Worm (Caenorhabditis elegans): Measurements from ENCODE around the gene fah-1.

Gene fah-1

ce11 chrX:6458467-6458866 is 9.8 kb upstream of the fah-1 start:
- TF ChIP-seq cnd-1 (tag; optimal IDR thresholded peaks at IDR 0.05) = no peak
- TF ChIP-seq nhr-237 (tag; optimal IDR thresholded peaks at IDR 0.05) = no peak
- TF ChIP-seq mep-1 (tag; optimal IDR thresholded peaks at IDR 0.05) = no peak
- TF ChIP-seq zip-8 (tag; optimal IDR thresholded peaks at IDR 0.05) = no peak
- no peak for TF ChIP-seq sptf-1 (tag; optimal IDR thresholded peaks at IDR 0.05)
- TF ChIP-seq ces-1 (GFP tag; optimal IDR thresholded peaks at IDR 0.05) = no peak
- TF ChIP-seq lin-32 (GFP tag; optimal IDR thresholded peaks at IDR 0.05) = no peak
- TF ChIP-seq lin-13 (tag; optimal IDR thresholded peaks at IDR 0.05) = no peak
- TF ChIP-seq ham-2 (GFP tag; optimal IDR thresholded peaks at IDR 0.05) = no peak
- TF ChIP-seq mab-5 (tag; optimal IDR thresholded peaks at IDR 0.05) = no peak

- TF ChIP-seq unc-120 (tag; optimal IDR thresholded peaks at IDR 0.05; ENCODE audit: poor library complexity, severe bottlenecking) (no peak), nhr-28 (tag; optimal IDR thresholded peaks at IDR 0.05) (no peak), ceh-43 (GFP tag; optimal IDR thresholded peaks at IDR 0.05) (no peak), hlh-1 (tag; optimal IDR thresholded peaks at IDR 0.05) (no peak), lin-13 (tag; optimal IDR thresholded peaks at IDR 0.05) (no peak), blmp-1 (tag; optimal IDR thresholded peaks at IDR 0.05) (no peak), ceh-83 (GFP tag; optimal IDR thresholded peaks at IDR 0.05) (no peak), unc-62 (GFP tag; optimal IDR thresholded peaks at IDR 0.05) (no peak), ces-1 (GFP tag; optimal IDR thresholded peaks at IDR 0.05) (no peak), nhr-12 (tag; optimal IDR thresholded peaks at IDR 0.05) (no peak)
These were observed 9.3 kb upstream of the fah-1 start for ce11 chrX:6458001-6458400.

ce11 chrX:6456567-6456966 is 7.9 kb upstream of the fah-1 start, which contains the start of gene pept-1:
Gene pept-1 (plus strand): TSS chrX:6456872.
- TF ChIP-seq lin-32 (GFP tag; optimal IDR thresholded peaks at IDR 0.05) = no peak
- TF ChIP-seq elt-1 (tag; optimal IDR thresholded peaks at IDR 0.05; ENCODE audit: borderline replicate concordance, insufficient read depth) = no peak
- TF ChIP-seq tbx-8 (GFP tag; optimal IDR thresholded peaks at IDR 0.05) = no peak
- no peak for TF ChIP-seq unc-120 (tag; optimal IDR thresholded peaks at IDR 0.05; ENCODE audit: poor library complexity, severe bottlenecking)
- TF ChIP-seq lin-13 (tag; optimal IDR thresholded peaks at IDR 0.05) = no peak
- no peak for TF ChIP-seq zip-8 (tag; optimal IDR thresholded peaks at IDR 0.05)
- no peak for TF ChIP-seq ham-2 (GFP tag; optimal IDR thresholded peaks at IDR 0.05)
- TF ChIP-seq sem-2 (GFP tag; optimal IDR thresholded peaks at IDR 0.05) = no peak

ce11 chrX:6455157-6455556 is 6.4 kb upstream of the fah-1 start, which contains the start of gene nas-33:
Gene nas-33 (minus strand): TSS chrX:6455257.
- no peak for TF ChIP-seq lsy-2 (tag; optimal IDR thresholded peaks at IDR 0.05)
- TF ChIP-seq lin-13 (tag; optimal IDR thresholded peaks at IDR 0.05) = no peak
- TF ChIP-seq drap-1 (GFP tag; optimal IDR thresholded peaks at IDR 0.05) = no peak
- TF ChIP-seq unc-39 (tag; optimal IDR thresholded peaks at IDR 0.05) = no peak
- no peak for TF ChIP-seq mls-2 (tag; optimal IDR thresholded peaks at IDR 0.05)
- no peak for TF ChIP-seq mab-5 (tag; optimal IDR thresholded peaks at IDR 0.05)
- TF ChIP-seq ceh-83 (GFP tag; optimal IDR thresholded peaks at IDR 0.05) = no peak
- no peak for TF ChIP-seq cnd-1 (tag; optimal IDR thresholded peaks at IDR 0.05)
- TF ChIP-seq elt-3 (tag; optimal IDR thresholded peaks at IDR 0.05) = no peak
- TF ChIP-seq nhr-12 (tag; optimal IDR thresholded peaks at IDR 0.05) = no peak
- TF ChIP-seq elt-1 (tag; optimal IDR thresholded peaks at IDR 0.05; ENCODE audit: borderline replicate concordance, insufficient read depth) = no peak
- no peak for TF ChIP-seq nhr-76 (tag; optimal IDR thresholded peaks at IDR 0.05)
- no peak for TF ChIP-seq ceh-39 (tag; optimal IDR thresholded peaks at IDR 0.05)

- TF ChIP-seq ceh-43 (GFP tag; optimal IDR thresholded peaks at IDR 0.05) = no peak
- TF ChIP-seq ztf-11 (tag; optimal IDR thresholded peaks at IDR 0.05) = no peak
- no peak for TF ChIP-seq nhr-12 (tag; optimal IDR thresholded peaks at IDR 0.05)
- no peak for TF ChIP-seq bed-3 (GFP tag; optimal IDR thresholded peaks at IDR 0.05)
- no peak for TF ChIP-seq unc-39 (tag; optimal IDR thresholded peaks at IDR 0.05)
- no peak for TF ChIP-seq flh-1 (GFP tag; optimal IDR thresholded peaks at IDR 0.05)
- TF ChIP-seq elt-3 (tag; optimal IDR thresholded peaks at IDR 0.05) = no peak
- no peak for TF ChIP-seq zip-8 (tag; optimal IDR thresholded peaks at IDR 0.05)
- TF ChIP-seq ceh-39 (tag; optimal IDR thresholded peaks at IDR 0.05) = no peak
These were observed 2.2 kb upstream of the fah-1 start, which contains the start of the genes grl-6 and K10C2.6 for ce11 chrX:6450839-6451491. Gene grl-6 (minus strand): TSS chrX:6450939. Gene K10C2.6 (plus strand): TSS chrX:6451441.
